Fruit fly (Drosophila melanogaster) whole organism, adult: ENCODE results near the gene Arl6IP1.
A peak's percentile ranks its signal among the peaks of the same experiment; 100 is the strongest.

Experiments
- CG11617 ChIP-seq: fragments of 200-800 bp; sonication (Bioruptor generic); optimal IDR thresholded peaks from 2 replicates; lab custom pipeline; 2017; ENCODE audit warnings: mild to moderate bottlenecking, missing biosample characterization, missing genetic modification reagents, missing genetic modification characterization
- CG12768 ChIP-seq: fragments of 200-800 bp; sonication (Bioruptor generic); optimal IDR thresholded peaks from 2 replicates; lab custom pipeline; 2017; ENCODE audit warnings: missing biosample characterization, missing genetic modification characterization, mild to moderate bottlenecking, moderate library complexity, missing genetic modification reagents
- CG14711 ChIP-seq: fragments of 200-800 bp; sonication (Bioruptor generic); optimal IDR thresholded peaks from 2 replicates; lab custom pipeline; 2018; ENCODE audit warnings: missing biosample characterization, mild to moderate bottlenecking, missing genetic modification characterization, moderate library complexity
- CG1620 ChIP-seq: fragments of 200-800 bp; sonication (Bioruptor generic); optimal IDR thresholded peaks from 2 replicates; lab custom pipeline; 2016; ENCODE audit warnings: missing biosample characterization, missing genetic modification characterization
- CG33017 ChIP-seq: fragments of 200-800 bp; sonication (Bioruptor generic); optimal IDR thresholded peaks from 2 replicates; lab custom pipeline; 2018; ENCODE audit warnings: missing biosample characterization, mild to moderate bottlenecking, missing genetic modification characterization, moderate library complexity
- CG5204 ChIP-seq: fragments of 200-800 bp; sonication (Bioruptor generic); optimal IDR thresholded peaks from 2 replicates; lab custom pipeline; 2016; ENCODE audit warnings: missing biosample characterization, missing genetic modification characterization
- CG7045 ChIP-seq: fragments of 200-800 bp; sonication (Bioruptor generic); optimal IDR thresholded peaks from 2 replicates; lab custom pipeline; 2017; ENCODE audit warnings: missing biosample characterization, mild to moderate bottlenecking, missing genetic modification characterization
- CG7101 ChIP-seq: fragments of 200-800 bp; sonication (Bioruptor generic); optimal IDR thresholded peaks from 2 replicates; lab custom pipeline; 2018; ENCODE audit warnings: missing biosample characterization, mild to moderate bottlenecking, missing genetic modification characterization, moderate library complexity
- Clk ChIP-seq: fragments of 200-800 bp; sonication (Bioruptor generic); optimal IDR thresholded peaks from 2 replicates; lab custom pipeline; 2017; ENCODE audit warnings: missing biosample characterization, missing genetic modification characterization
- Crg-1 ChIP-seq: fragments of 200-800 bp; sonication (Bioruptor generic); optimal IDR thresholded peaks from 2 replicates; lab custom pipeline; 2016; ENCODE audit warnings: missing biosample characterization, missing genetic modification characterization
- Hr96 ChIP-seq: fragments of 200-800 bp; sonication (Bioruptor generic); optimal IDR thresholded peaks from 2 replicates; lab custom pipeline; 2016; ENCODE audit warnings: missing biosample characterization, missing genetic modification characterization
- Mnt ChIP-seq: fragments of 200-800 bp; sonication (Bioruptor generic); optimal IDR thresholded peaks from 2 replicates; lab custom pipeline; 2016; ENCODE audit warnings: missing biosample characterization, mild to moderate bottlenecking, missing genetic modification characterization
- bab1 ChIP-seq: fragments of 200-800 bp; sonication (Bioruptor generic); optimal IDR thresholded peaks from 3 replicates; lab custom pipeline; 2019; ENCODE audit warnings: missing biosample characterization, mild to moderate bottlenecking, missing genetic modification characterization, moderate library complexity
- cic ChIP-seq: fragments of 200-800 bp; sonication (Bioruptor generic); optimal IDR thresholded peaks from 2 replicates; lab custom pipeline; 2017; ENCODE audit warnings: missing biosample characterization, mild to moderate bottlenecking, missing genetic modification characterization, moderate library complexity
- cnc ChIP-seq, 2 experiments: fragments of >200 bp; optimal IDR thresholded peaks; 2 replicates each; lab custom pipeline; 2017
- kay ChIP-seq: fragments of 200-800 bp; sonication (Bioruptor generic); peaks from one replicate; lab custom pipeline; 2016; ENCODE audit warnings: missing biosample characterization, missing genetic modification characterization, borderline replicate concordance
- ovo ChIP-seq: fragments of 200-800 bp; sonication (Bioruptor generic); optimal IDR thresholded peaks from 2 replicates; lab custom pipeline; 2016; ENCODE audit warnings: missing biosample characterization, missing genetic modification characterization
- pad ChIP-seq: fragments of 200-800 bp; sonication (Bioruptor generic); optimal IDR thresholded peaks from 3 replicates; lab custom pipeline; 2017; ENCODE audit warnings: missing biosample characterization, missing genetic modification characterization, mild to moderate bottlenecking, moderate library complexity, missing genetic modification reagents
- tj ChIP-seq: fragments of 200-800 bp; sonication (Bioruptor generic); optimal IDR thresholded peaks from 3 replicates; lab custom pipeline; 2017; ENCODE audit warnings: missing biosample characterization, mild to moderate bottlenecking, missing genetic modification characterization, moderate library complexity
- toe ChIP-seq: fragments of 200-800 bp; sonication (Bioruptor generic); optimal IDR thresholded peaks from 2 replicates; lab custom pipeline; 2016; ENCODE audit warnings: missing biosample characterization, missing genetic modification characterization

Gene Arl6IP1

dm6 chr3R:16632698-16633097, 10.7 kb upstream of the Arl6IP1 start:
- TF ChIP-seq CG11617 (GFP tag; lab: Kevin White, UChicago) (no peak), CG33017 (no peak), kay (GFP tag; lab: Kevin White, UChicago) (no peak), CG5204 (GFP tag; lab: Kevin White, UChicago) (no peak), cnc (optimal IDR thresholded peaks at IDR 0.05; lab: Kevin White, UChicago) (no peak), ovo (GFP tag; lab: Kevin White, UChicago) (no peak)

dm6 chr3R:16640005-16640408, 3.4 kb upstream of the Arl6IP1 start, which contains the start of gene nonA-l:
nonA-l (plus strand) TSS chr3R:16640205.
- TF ChIP-seq bab1 (peak; percentile 33), CG11617 (GFP tag; lab: Kevin White, UChicago) (no peak)

- TF ChIP-seq CG14711 (peak; percentile 46), CG5204 (GFP tag; lab: Kevin White, UChicago) (no peak), CG1620 (GFP tag; lab: Kevin White, UChicago) (peak; percentile 62), kay (GFP tag; lab: Kevin White, UChicago) (peak; percentile 95), cnc (optimal IDR thresholded peaks at IDR 0.05; lab: Kevin White, UChicago) (no peak), Hr96 (no peak), tj (GFP tag; lab: Kevin White, UChicago) (peak; percentile 61), ovo (GFP tag; lab: Kevin White, UChicago) (peak; percentile 44), CG11617 (GFP tag; lab: Kevin White, UChicago) (peak; percentile 27), pad (peak; percentile 24), CG7045 (GFP tag; lab: Kevin White, UChicago) (peak; percentile 71), toe (GFP tag; lab: Kevin White, UChicago) (peak; percentile 78), CG12768 (GFP tag; lab: Kevin White, UChicago) (peak; percentile 56), cic (GFP tag; lab: Kevin White, UChicago) (no peak), CG33017 (peak; percentile 57), Mnt (GFP tag; lab: Kevin White, UChicago) (no peak), Clk (GFP tag; lab: Kevin White, UChicago) (no peak), bab1 (peak; percentile 65), CG7101 (tag; lab: Kevin White, UChicago) (peak; percentile 66), Crg-1 (GFP tag; lab: Kevin White, UChicago) (peak; percentile 48)
Observed at dm6 chr3R:16646952-16647715, 3.7 kb downstream of the Arl6IP1 start, which contains the start of the genes CG10324 and CCT3. CG10324 (minus strand) TSS chr3R:16647004. CCT3 (plus strand) TSS chr3R:16647605.

dm6 chr3R:16647716-16648016, 4.3 kb downstream of the Arl6IP1 start:
- TF ChIP-seq CG12768 (GFP tag; lab: Kevin White, UChicago) (peak; percentile 22), Hr96 (no peak), pad (no peak), bab1 (peak; percentile 14), tj (GFP tag; lab: Kevin White, UChicago) (no peak), ovo (GFP tag; lab: Kevin White, UChicago) (no peak), Mnt (GFP tag; lab: Kevin White, UChicago) (peak; percentile 27), CG1620 (GFP tag; lab: Kevin White, UChicago) (no peak), cnc (optimal IDR thresholded peaks at IDR 0.05; lab: Kevin White, UChicago) (no peak), CG7101 (tag; lab: Kevin White, UChicago) (no peak), kay (GFP tag; lab: Kevin White, UChicago) (no peak), Clk (GFP tag; lab: Kevin White, UChicago) (no peak), CG33017 (no peak), CG7045 (GFP tag; lab: Kevin White, UChicago) (no peak)

dm6 chr3R:16649282-16649681, 5.9 kb downstream of the Arl6IP1 start:
- no peak for TF ChIP-seq CG7101 (tag; lab: Kevin White, UChicago)
- no peak for TF ChIP-seq CG14711
- TF ChIP-seq pad, result no peak
- no peak for TF ChIP-seq tj (GFP tag; lab: Kevin White, UChicago)
- TF ChIP-seq cic (GFP tag; lab: Kevin White, UChicago), result no peak
- TF ChIP-seq CG7045 (GFP tag; lab: Kevin White, UChicago), result no peak
- no peak for TF ChIP-seq CG11617 (GFP tag; lab: Kevin White, UChicago)
- no peak for TF ChIP-seq CG12768 (GFP tag; lab: Kevin White, UChicago)
- TF ChIP-seq CG5204 (GFP tag; lab: Kevin White, UChicago), result no peak
- TF ChIP-seq bab1, result no peak
- TF ChIP-seq ovo (GFP tag; lab: Kevin White, UChicago), result no peak
- TF ChIP-seq Mnt (GFP tag; lab: Kevin White, UChicago), result no peak
- TF ChIP-seq kay (GFP tag; lab: Kevin White, UChicago), result no peak
- no peak for TF ChIP-seq cnc (optimal IDR thresholded peaks at IDR 0.05; lab: Kevin White, UChicago)

dm6 chr3R:16650950-16651349, 7.5 kb downstream of the Arl6IP1 start, which contains the start of gene Mettl4:
Mettl4 (minus strand) TSS chr3R:16651157.
- TF ChIP-seq CG7045 (GFP tag; lab: Kevin White, UChicago) (no peak), ovo (GFP tag; lab: Kevin White, UChicago) (no peak), CG5204 (GFP tag; lab: Kevin White, UChicago) (no peak), bab1 (peak; percentile 3), CG11617 (GFP tag; lab: Kevin White, UChicago) (no peak)
